Fruit fly (Drosophila melanogaster) whole organism, embryonic: Measurements from ENCODE around the gene CG10621.

Source experiments
- ATbp ChIP-seq: fragments of 200-800 bp; sonication (Bioruptor generic); optimal IDR thresholded peaks from 2 replicates; lab custom pipeline; 2017; ENCODE audit warnings: missing biosample characterization, mild to moderate bottlenecking, missing genetic modification characterization, missing genetic modification reagents
- Blimp-1 ChIP-seq: fragments of 200-800 bp; sonication (Bioruptor generic); optimal IDR thresholded peaks from 3 replicates; lab custom pipeline; 2018; ENCODE audit warnings: missing biosample characterization, missing genetic modification characterization, mild to moderate bottlenecking, moderate library complexity, missing genetic modification reagents
- CG10366 ChIP-seq: fragments of 200-800 bp; sonication (Bioruptor generic); IDR thresholded peaks from 2 replicates; pipeline ENCODE4 v1.3.6; 2022; ENCODE audit warnings: missing biosample characterization, missing genetic modification characterization
- CG10462 ChIP-seq: fragments of 200-800 bp; sonication (Bioruptor generic); optimal IDR thresholded peaks from 2 replicates; lab custom pipeline; 2016; ENCODE audit warnings: missing biosample characterization, missing genetic modification characterization
- CG11398 ChIP-seq: fragments of 200-800 bp; sonication (Bioruptor generic); optimal IDR thresholded peaks from 2 replicates; lab custom pipeline; 2016; ENCODE audit warnings: missing biosample characterization, missing genetic modification characterization
- CG12155 ChIP-seq: fragments of 200-800 bp; sonication (Bioruptor generic); optimal IDR thresholded peaks from 3 replicates; lab custom pipeline; 2016; ENCODE audit warnings: missing biosample characterization, missing genetic modification characterization
- CG12299 ChIP-seq: fragments of 200-800 bp; sonication (Bioruptor generic); optimal IDR thresholded peaks from 2 replicates; lab custom pipeline; 2018; ENCODE audit warnings: missing biosample characterization, mild to moderate bottlenecking, missing genetic modification characterization
- CG12391 ChIP-seq: fragments of 200-800 bp; sonication (Bioruptor generic); optimal IDR thresholded peaks from 3 replicates; lab custom pipeline; 2018; ENCODE audit warnings: missing biosample characterization, mild to moderate bottlenecking, missing genetic modification characterization, moderate library complexity
- CG12744 ChIP-seq: fragments of 200-800 bp; sonication (Bioruptor generic); optimal IDR thresholded peaks from 2 replicates; lab custom pipeline; 2016; ENCODE audit warnings: missing biosample characterization, missing genetic modification characterization
- CG15011 ChIP-seq: fragments of 200-800 bp; sonication (Bioruptor generic); optimal IDR thresholded peaks from 3 replicates; lab custom pipeline; 2018; ENCODE audit warnings: missing biosample characterization, mild to moderate bottlenecking, missing genetic modification characterization
- CG17186 ChIP-seq: fragments of 200-800 bp; sonication (Bioruptor generic); optimal IDR thresholded peaks from 3 replicates; lab custom pipeline; 2017; ENCODE audit warnings: missing biosample characterization, missing genetic modification reagents, missing genetic modification characterization
- CG17568 ChIP-seq: fragments of 200-800 bp; sonication (Bioruptor generic); optimal IDR thresholded peaks from 2 replicates; lab custom pipeline; 2018; ENCODE audit warnings: missing biosample characterization, mild to moderate bottlenecking, missing genetic modification characterization, moderate library complexity
- CG18011 ChIP-seq: fragments of 200-800 bp; sonication (Bioruptor generic); optimal IDR thresholded peaks from 2 replicates; lab custom pipeline; 2017; ENCODE audit warnings: missing biosample characterization, missing genetic modification characterization, mild to moderate bottlenecking, moderate library complexity, missing genotype
- CG30431 ChIP-seq: fragments of 200-800 bp; sonication (Bioruptor generic); optimal IDR thresholded peaks from 2 replicates; lab custom pipeline; 2017; ENCODE audit warnings: missing biosample characterization, missing genetic modification characterization
- CG32532 ChIP-seq: fragments of 200-800 bp; sonication (Bioruptor generic); IDR thresholded peaks from 2 replicates; pipeline ENCODE4 v1.3.6; 2022; ENCODE audit warnings: missing biosample characterization, missing genetic modification characterization
- CG3726 ChIP-seq: fragments of 200-800 bp; sonication (Bioruptor generic); IDR thresholded peaks from 3 replicates; pipeline ENCODE4, ENCODE4 v1.3.6; 2022; ENCODE audit warnings: missing biosample characterization, missing genetic modification characterization
- CG3847 ChIP-seq: fragments of 200-800 bp; sonication (Bioruptor generic); IDR thresholded peaks from 2 replicates; pipeline ENCODE4 v1.3.6; 2022; ENCODE audit warnings: missing biosample characterization, missing genetic modification characterization
- CG7745 ChIP-seq: fragments of 200-800 bp; sonication (Bioruptor generic); optimal IDR thresholded peaks from 2 replicates; lab custom pipeline; 2018; ENCODE audit warnings: missing biosample characterization, mild to moderate bottlenecking, missing genetic modification characterization, moderate library complexity
- CG8944 ChIP-seq: fragments of 200-800 bp; sonication (Bioruptor generic); optimal IDR thresholded peaks from 3 replicates; lab custom pipeline; 2016; ENCODE audit warnings: missing biosample characterization, missing genetic modification characterization
- CG9797 ChIP-seq: fragments of 200-800 bp; sonication (Bioruptor generic); optimal IDR thresholded peaks from 3 replicates; lab custom pipeline; 2018; ENCODE audit warnings: missing biosample characterization, mild to moderate bottlenecking, missing genetic modification characterization
- D19B ChIP-seq: fragments of 200-800 bp; sonication (Bioruptor generic); optimal IDR thresholded peaks from 2 replicates; lab custom pipeline; 2017; ENCODE audit warnings: missing biosample characterization, mild to moderate bottlenecking, missing genetic modification characterization
- Ets65A ChIP-seq: fragments of 200-800 bp; sonication (Bioruptor generic); peaks from one replicate; lab custom pipeline; 2016; ENCODE audit warnings: missing biosample characterization, missing genetic modification characterization
- HmgD ChIP-seq: fragments of 200-800 bp; sonication (Bioruptor generic); optimal IDR thresholded peaks from 3 replicates; lab custom pipeline; 2016; ENCODE audit warnings: missing biosample characterization, missing genetic modification characterization
- Hr39 ChIP-seq: fragments of >200 bp; optimal IDR thresholded peaks from 2 replicates; lab custom pipeline; 2017
- Med ChIP-seq: fragments of 200-800 bp; sonication (Bioruptor generic); peaks from one replicate; lab custom pipeline; 2016; ENCODE audit warnings: missing biosample characterization, missing genetic modification characterization, mild to moderate bottlenecking, inconsistent platforms, moderate library complexity
- Oaz ChIP-seq: fragments of 200-800 bp; sonication (Bioruptor generic); IDR thresholded peaks from 2 replicates; pipeline ENCODE4 v1.3.6; 2022; ENCODE audit warnings: missing biosample characterization, missing genetic modification characterization
- PHDP ChIP-seq: fragments of 200-800 bp; sonication (Bioruptor generic); optimal IDR thresholded peaks from 3 replicates; lab custom pipeline; 2018; ENCODE audit warnings: missing biosample characterization, mild to moderate bottlenecking, missing genetic modification characterization, moderate library complexity
- Poxn ChIP-seq: fragments of 200-800 bp; sonication (Bioruptor generic); IDR thresholded peaks from 2 replicates; pipeline ENCODE4 v1.3.6; 2022; ENCODE audit warnings: missing biosample characterization, missing genetic modification characterization
- Ptx1 ChIP-seq: fragments of 200-800 bp; sonication (Bioruptor generic); IDR thresholded peaks from 2 replicates; pipeline ENCODE4 v1.3.6; 2022; ENCODE audit warnings: missing biosample characterization, missing genetic modification characterization
- Sin3A ChIP-seq: fragments of >200 bp; optimal IDR thresholded peaks from 2 replicates; lab custom pipeline; 2018
- aop ChIP-seq: fragments of 200-800 bp; sonication (Bioruptor generic); IDR thresholded peaks from 2 replicates; pipeline ENCODE4 v1.3.6; 2022; ENCODE audit warnings: missing biosample characterization, missing genetic modification characterization
- bcd ChIP-seq: fragments of 200-800 bp; sonication (Bioruptor generic); optimal IDR thresholded peaks from 2 replicates; lab custom pipeline; 2017; ENCODE audit warnings: missing biosample characterization, mild to moderate bottlenecking, missing genetic modification characterization
- br ChIP-seq: fragments of >200 bp; optimal IDR thresholded peaks from 2 replicates; lab custom pipeline; 2017
- ci ChIP-seq: fragments of 200-800 bp; sonication (Bioruptor generic); IDR thresholded peaks from 3 replicates; pipeline ENCODE4 v1.3.6; 2022; ENCODE audit warnings: missing biosample characterization, missing genetic modification characterization
- dysf ChIP-seq: fragments of 200-800 bp; sonication (Bioruptor generic); IDR thresholded peaks from 3 replicates; pipeline ENCODE4 v1.3.6; 2022; ENCODE audit warnings: missing biosample characterization, missing genetic modification characterization
- ems ChIP-seq: fragments of 200-800 bp; sonication (Bioruptor generic); optimal IDR thresholded peaks from 3 replicates; lab custom pipeline; 2016; ENCODE audit warnings: missing biosample characterization, missing genetic modification characterization
- eyg ChIP-seq: fragments of 200-800 bp; sonication (Bioruptor generic); optimal IDR thresholded peaks from 3 replicates; lab custom pipeline; 2016; ENCODE audit warnings: missing biosample characterization, missing genetic modification characterization
- fd96Cb ChIP-seq: fragments of 200-800 bp; sonication (Bioruptor generic); optimal IDR thresholded peaks from 2 replicates; lab custom pipeline; 2018; ENCODE audit warnings: missing biosample characterization, mild to moderate bottlenecking, missing genetic modification characterization, moderate library complexity
- inv ChIP-seq: fragments of 200-800 bp; sonication (Bioruptor generic); IDR thresholded peaks from 2 replicates; pipeline ENCODE4 v1.3.6; 2022; ENCODE audit warnings: missing biosample characterization, missing genetic modification characterization; ENCODE audit not compliant: partially characterized antibody
- jigr1 ChIP-seq: fragments of 200-800 bp; sonication (Bioruptor generic); IDR thresholded peaks from 3 replicates; pipeline ENCODE4 v1.3.6; 2022; ENCODE audit warnings: missing biosample characterization, missing genetic modification characterization
- lab ChIP-seq: fragments of 200-800 bp; sonication (Bioruptor generic); optimal IDR thresholded peaks from 3 replicates; lab custom pipeline; 2017; ENCODE audit warnings: missing biosample characterization, missing genetic modification characterization, mild to moderate bottlenecking, moderate library complexity, missing genetic modification reagents
- nau ChIP-seq: fragments of 200-800 bp; sonication (Bioruptor generic); optimal IDR thresholded peaks from 3 replicates; lab custom pipeline; 2017; ENCODE audit warnings: missing biosample characterization, mild to moderate bottlenecking, missing genetic modification characterization, missing genetic modification reagents
- oc ChIP-seq: fragments of 200-800 bp; sonication (Bioruptor generic); optimal IDR thresholded peaks from 2 replicates; lab custom pipeline; 2018; ENCODE audit warnings: missing biosample characterization, mild to moderate bottlenecking, missing genetic modification characterization, moderate library complexity
- onecut ChIP-seq: fragments of 200-800 bp; sonication (Bioruptor generic); IDR thresholded peaks from 2 replicates; pipeline ENCODE4 v1.3.6; 2022; ENCODE audit warnings: missing biosample characterization, missing genetic modification characterization
- otp ChIP-seq: fragments of 200-800 bp; sonication (Bioruptor generic); IDR thresholded peaks from 3 replicates; pipeline ENCODE4, ENCODE4 v1.3.6; 2022; ENCODE audit warnings: missing biosample characterization, missing genetic modification characterization
- phol ChIP-seq: fragments of 200-800 bp; sonication (Bioruptor generic); optimal IDR thresholded peaks from 3 replicates; lab custom pipeline; 2018; ENCODE audit warnings: missing biosample characterization, mild to moderate bottlenecking, missing genetic modification characterization, moderate library complexity
- pros ChIP-seq: fragments of 200-800 bp; sonication (Bioruptor generic); optimal IDR thresholded peaks from 3 replicates; lab custom pipeline; 2019; ENCODE audit warnings: missing biosample characterization, mild to moderate bottlenecking, missing genetic modification characterization, moderate library complexity
- sim ChIP-seq: fragments of 200-800 bp; sonication (Bioruptor generic); IDR thresholded peaks from 2 replicates; pipeline ENCODE4 v1.3.6; 2022; ENCODE audit warnings: missing biosample characterization, missing genetic modification characterization
- sob ChIP-seq: fragments of 200-800 bp; sonication (Bioruptor generic); IDR thresholded peaks from 2 replicates; pipeline ENCODE4 v1.3.6; 2022; ENCODE audit warnings: missing biosample characterization, missing genetic modification characterization
- toy ChIP-seq: fragments of 200-800 bp; sonication (Bioruptor generic); IDR thresholded peaks from 2 replicates; pipeline ENCODE4 v1.3.6; 2022; ENCODE audit warnings: missing biosample characterization, missing genetic modification characterization
- tx ChIP-seq: fragments of 200-800 bp; sonication (Bioruptor generic); optimal IDR thresholded peaks from 2 replicates; lab custom pipeline; 2016; ENCODE audit warnings: missing biosample characterization, missing genetic modification characterization
- wdn ChIP-seq: fragments of 200-800 bp; sonication (Bioruptor generic); IDR thresholded peaks from 2 replicates; pipeline ENCODE4 v1.3.6; 2022; ENCODE audit warnings: missing biosample characterization, missing genetic modification characterization
- wek ChIP-seq: fragments of 200-800 bp; sonication (Bioruptor generic); optimal IDR thresholded peaks from 3 replicates; lab custom pipeline; 2018; ENCODE audit warnings: missing biosample characterization, mild to moderate bottlenecking, missing genetic modification characterization, moderate library complexity

The CG10621 gene

dm6 chr2L:18966214-18966556 lies 12.0 kb upstream of the CG10621 start (continued):
- peak; percentile 28 for TF ChIP-seq tx (GFP tag; lab: Kevin White, UChicago)
- TF ChIP-seq phol (tag; lab: Kevin White, UChicago) = peak; percentile 72
- no peak for TF ChIP-seq CG7745 (tag; lab: Kevin White, UChicago)
- TF ChIP-seq CG30431 (GFP tag; lab: Kevin White, UChicago) = peak; percentile 8
- peak; percentile 86 for TF ChIP-seq toy (GFP tag; lab: Robert Waterston, UW)
- peak; percentile 27 for TF ChIP-seq CG15011 (GFP tag; lab: Kevin White, UChicago)
- no peak for TF ChIP-seq nau (GFP tag; lab: Kevin White, UChicago)
- peak; percentile 94 for TF ChIP-seq sob (GFP tag; lab: Robert Waterston, UW)
- peak; percentile 82 for TF ChIP-seq Oaz (GFP tag; lab: Robert Waterston, UW)
- TF ChIP-seq aop (GFP tag; lab: Robert Waterston, UW) = no peak
- TF ChIP-seq Ets65A (GFP tag; lab: Kevin White, UChicago) = peak; percentile 89
- peak; percentile 31 for TF ChIP-seq CG18011 (GFP tag; lab: Kevin White, UChicago)
- peak; percentile 97 for TF ChIP-seq CG32532
- TF ChIP-seq Ptx1 = peak; percentile 92
- peak; percentile 27 for TF ChIP-seq ATbp (GFP tag; lab: Kevin White, UChicago)
- peak; percentile 88 for TF ChIP-seq otp (GFP tag; lab: Robert Waterston, UW)
- TF ChIP-seq CG12744 = no peak
- TF ChIP-seq dysf = peak; percentile 94
- TF ChIP-seq HmgD (GFP tag; lab: Kevin White, UChicago) = no peak
- TF ChIP-seq Poxn (GFP tag; lab: Robert Waterston, UW) = peak; percentile 86
- TF ChIP-seq D19B (GFP tag; lab: Kevin White, UChicago) = no peak
- peak; percentile 84 for TF ChIP-seq PHDP (tag; lab: Kevin White, UChicago)
- TF ChIP-seq jigr1 (GFP tag; lab: Robert Waterston, UW) = peak; percentile 40; the same call in 2 of the 3 replicates
- TF ChIP-seq CG11398 (GFP tag; lab: Kevin White, UChicago) = no peak
- peak; percentile 83 for TF ChIP-seq ci (GFP tag; lab: Robert Waterston, UW)
- TF ChIP-seq lab (GFP tag; lab: Kevin White, UChicago) = peak; percentile 95
- TF ChIP-seq sim (GFP tag; lab: Robert Waterston, UW) = peak; percentile 49; the same call in 1 of the 2 replicates
- peak; percentile 59 for TF ChIP-seq CG12155 (GFP tag; lab: Kevin White, UChicago)
- peak; percentile 46; the same call in 1 of the 3 replicates for TF ChIP-seq CG3726
- TF ChIP-seq fd96Cb (tag; lab: Kevin White, UChicago) = peak; percentile 59
- TF ChIP-seq CG10366 = peak; percentile 88
- TF ChIP-seq wek = no peak
- no peak for TF ChIP-seq pros (GFP tag; lab: Kevin White, UChicago)
- TF ChIP-seq bcd (GFP tag; lab: Kevin White, UChicago) = peak; percentile 75
- TF ChIP-seq inv (GFP tag; lab: Robert Waterston, UW) = no peak
- no peak for TF ChIP-seq CG17186 (GFP tag; lab: Kevin White, UChicago)
- TF ChIP-seq oc = peak; percentile 16
- peak; percentile 33 for TF ChIP-seq ems (GFP tag; lab: Kevin White, UChicago)
- TF ChIP-seq eyg (GFP tag; lab: Kevin White, UChicago) = peak; percentile 18
- no peak for TF ChIP-seq Sin3A (lab: Kevin White, UChicago)
- TF ChIP-seq onecut (GFP tag; lab: Robert Waterston, UW) = peak; percentile 47; the same call in 1 of the 2 replicates
- TF ChIP-seq br (lab: Kevin White, UChicago) = no peak
- TF ChIP-seq CG12299 (tag; lab: Kevin White, UChicago) = peak; percentile 68
- peak; percentile 0 for TF ChIP-seq CG10462 (GFP tag; lab: Kevin White, UChicago)
- TF ChIP-seq Med (GFP tag; lab: Kevin White, UChicago) = peak; percentile 89
- TF ChIP-seq CG12391 (tag; lab: Kevin White, UChicago) = peak; percentile 67
- TF ChIP-seq Hr39 (lab: Kevin White, UChicago) = no peak
- TF ChIP-seq CG17568 (GFP tag; lab: Kevin White, UChicago) = peak; percentile 63
- TF ChIP-seq CG8944 (GFP tag; lab: Kevin White, UChicago) = no peak
- no peak for TF ChIP-seq CG9797 (GFP tag; lab: Kevin White, UChicago)
- peak; percentile 65 for TF ChIP-seq Blimp-1 (GFP tag; lab: Kevin White, UChicago)
- peak; percentile 93 for TF ChIP-seq CG3847
- peak; percentile 95 for TF ChIP-seq wdn (GFP tag; lab: Robert Waterston, UW)
